Fruit fly (Drosophila melanogaster) S2 (cell line): ENCODE results near the gene Acp32CD.

ENCODE experiments used
- CG8478 ChIP-seq: fragments of >200 bp; optimal IDR thresholded peaks from 2 replicates; lab custom pipeline; 2018
- CTCF ChIP-seq, 2 experiments: fragments of >200 bp; optimal IDR thresholded peaks; 2 replicates each; lab custom pipeline; 2018

DNA sequence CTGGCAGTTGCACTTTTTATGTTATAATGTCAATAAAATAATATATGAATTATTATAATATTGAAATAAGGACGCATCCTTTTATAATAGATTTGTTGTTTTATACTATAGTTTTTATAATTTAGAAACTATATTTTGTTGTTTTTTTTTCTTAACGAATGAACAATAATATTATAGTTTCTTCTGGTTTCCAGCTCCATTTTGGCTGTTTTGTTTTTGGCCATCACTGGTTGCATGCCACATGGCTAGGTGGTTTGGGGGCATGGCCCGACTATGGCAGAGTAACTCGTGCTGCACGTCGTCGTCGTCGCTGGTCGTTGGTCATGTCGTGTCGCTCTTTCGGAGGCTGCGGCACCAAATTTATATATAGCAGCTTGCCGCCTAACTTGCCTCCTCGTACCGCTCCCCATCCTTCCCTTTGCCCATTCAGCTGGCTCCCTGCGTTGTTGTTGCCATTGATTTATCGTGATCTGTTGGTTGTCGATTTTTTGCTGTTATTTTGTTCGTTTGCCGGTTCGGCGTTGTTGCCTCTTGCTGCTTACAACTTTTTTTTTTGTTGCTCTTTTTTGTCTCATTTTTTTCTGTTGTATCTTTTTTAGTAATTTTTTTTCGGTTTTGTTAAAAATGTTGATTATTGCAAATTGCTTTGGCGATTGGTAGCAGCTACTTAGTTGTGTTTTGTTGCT, 17.0 kb downstream of the Acp32CD start:
- TF ChIP-seq CG8478: no peak
- TF ChIP-seq CTCF (optimal IDR thresholded peaks at IDR 0.05; lab: Kevin White, UChicago): no peak
